Worm (Caenorhabditis elegans): ENCODE data around the gene T14B4.3.

T14B4.3 gene

DNA sequence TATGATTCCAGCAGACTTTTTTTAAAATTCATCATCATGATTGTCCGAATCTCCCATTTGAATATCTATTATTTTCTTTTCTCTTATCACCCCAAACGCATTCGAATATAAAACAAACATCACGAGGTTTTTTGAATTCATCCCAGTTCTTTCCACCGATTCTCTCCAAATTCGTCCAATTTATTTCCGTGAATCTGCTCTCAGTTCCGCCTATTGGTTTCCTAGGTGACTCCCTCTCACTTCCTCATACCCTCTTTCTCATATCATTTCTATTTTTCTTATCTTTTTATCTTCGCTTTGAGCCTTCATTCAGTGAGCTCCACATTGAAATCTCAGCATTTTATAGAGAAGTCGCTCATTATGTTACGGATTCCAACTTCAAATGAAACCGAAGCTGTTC, 44.4 kb downstream of the T14B4.3 start, which contains the start of gene T13C2.7:
Gene T13C2.7, plus strand, starts transcription at position 301 of the 400 bp plus-strand sequence.
- TF ChIP-seq snpc-3.4 (tag; optimal IDR thresholded peaks at IDR 0.05) (no peak), sptf-2 (GFP tag; optimal IDR thresholded peaks at IDR 0.05) (no peak), ekl-4 (GFP tag; IDR thresholded peaks at IDR 0.05) (no peak), T07F8.4 (tag; optimal IDR thresholded peaks at IDR 0.05) (no peak), B0035.1 (tag; optimal IDR thresholded peaks at IDR 0.05) (no peak), rcor-1 (GFP tag; IDR thresholded peaks at IDR 0.05) (no peak), lin-54 (GFP tag; optimal IDR thresholded peaks at IDR 0.05) (no peak), ceh-40 (GFP tag; IDR thresholded peaks at IDR 0.05) (no peak), C06A6.2 (GFP tag; conservative IDR thresholded peaks at IDR 0.05) (no peak), B0261.1 (tag; optimal IDR thresholded peaks at IDR 0.05) (no peak), ceh-79 (tag; optimal IDR thresholded peaks at IDR 0.05) (no peak), ztf-22 (GFP tag; optimal IDR thresholded peaks at IDR 0.05) (no peak), B0019.2 (GFP tag; conservative IDR thresholded peaks at IDR 0.05) (no peak), ztf-3 (GFP tag; optimal IDR thresholded peaks at IDR 0.05) (no peak), snpc-1.3 (tag; optimal IDR thresholded peaks at IDR 0.05; ENCODE audit: insufficient read depth) (no peak)

ce11 chrII:6781231-6781630, 46.5 kb downstream of the T14B4.3 start:
- no peak for TF ChIP-seq F49E8.2 (tag; optimal IDR thresholded peaks at IDR 0.05; ENCODE audit: insufficient read depth)
- no peak for TF ChIP-seq cebp-1 (GFP tag; IDR thresholded peaks at IDR 0.05)
- peak; percentile 9 for TF ChIP-seq cebp-1 (tag; optimal IDR thresholded peaks at IDR 0.05)
- no peak for TF ChIP-seq B0261.1 (tag; optimal IDR thresholded peaks at IDR 0.05)
- TF ChIP-seq attf-6 (GFP tag; IDR thresholded peaks at IDR 0.05): no peak
- peak; percentile 44 for TF ChIP-seq nhr-80 (tag; optimal IDR thresholded peaks at IDR 0.05)
- TF ChIP-seq F52B5.7 (tag; optimal IDR thresholded peaks at IDR 0.05): no peak
- TF ChIP-seq mcd-1 (GFP tag; IDR thresholded peaks at IDR 0.05): no peak
- peak; percentile 48; the same call in 1 of the 2 replicates for TF ChIP-seq hsf-1 (GFP tag; IDR thresholded peaks at IDR 0.05)
- TF ChIP-seq aptf-3 (GFP tag; IDR thresholded peaks at IDR 0.05): no peak
- TF ChIP-seq lir-1 (GFP tag; conservative IDR thresholded peaks at IDR 0.05): no peak
- TF ChIP-seq dox-1 (GFP tag; IDR thresholded peaks at IDR 0.05): no peak

DNA sequence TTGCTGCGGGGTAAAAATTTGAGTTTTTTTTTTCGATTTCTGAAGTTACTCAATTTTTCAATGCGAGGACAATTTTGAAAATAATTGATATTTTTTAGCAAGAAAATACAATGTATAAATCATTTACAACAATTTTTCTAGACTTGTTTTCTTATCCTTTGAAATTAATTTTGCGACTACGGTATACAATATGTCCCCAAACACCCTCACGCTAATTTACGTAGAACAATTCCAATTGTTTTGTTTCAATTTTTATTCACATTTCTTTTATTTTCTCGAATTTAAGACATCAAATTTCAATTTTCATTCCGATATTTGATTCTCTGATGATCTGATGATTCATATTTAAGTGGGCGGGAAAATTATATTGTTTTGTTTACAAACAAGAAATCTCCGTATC, 47.2 kb downstream of the T14B4.3 start:
- TF ChIP-seq efl-1 (GFP tag; optimal IDR thresholded peaks at IDR 0.05) (peak; percentile 48), snpc-1.3 (tag; optimal IDR thresholded peaks at IDR 0.05; ENCODE audit: insufficient read depth) (peak; percentile 37), madf-8 (GFP tag; conservative IDR thresholded peaks at IDR 0.05) (peak; percentile 85), ama-1 (optimal IDR thresholded peaks at IDR 0.05) (no peak), ama-1 (GFP tag; optimal IDR thresholded peaks at IDR 0.05) (no peak), ekl-4 (GFP tag; IDR thresholded peaks at IDR 0.05) (no peak), him-1 (tag; optimal IDR thresholded peaks at IDR 0.05) (no peak), nhr-179 (tag; optimal IDR thresholded peaks at IDR 0.05) (no peak), lsl-1 (GFP tag; optimal IDR thresholded peaks at IDR 0.05) (peak; percentile 81), ceh-91 (GFP tag; IDR thresholded peaks at IDR 0.05) (0 out of 2 replicates have a peak, but pooled peaks have one; percentile 35), madf-6 (GFP tag; IDR thresholded peaks at IDR 0.05) (peak; percentile 91), hrde-1 (tag; optimal IDR thresholded peaks at IDR 0.05; ENCODE audit: borderline replicate concordance) (no peak), xnd-1 (tag; optimal IDR thresholded peaks at IDR 0.05) (peak; percentile 73), unc-130 (GFP tag; optimal IDR thresholded peaks at IDR 0.05) (no peak)

Data from whole organism, young adult.